Fruit fly (Drosophila melanogaster) whole organism, embryonic: Measurements from ENCODE around the gene Blos4.

Experiments used
- Atf-2 ChIP-seq: fragments of 200-800 bp; sonication (Bioruptor generic); optimal IDR thresholded peaks from 2 replicates; lab custom pipeline; 2016; ENCODE audit warnings: missing biosample characterization, missing genetic modification characterization
- BEAF-32 ChIP-seq: fragments of 200-800 bp; sonication (Bioruptor generic); optimal IDR thresholded peaks from 3 replicates; lab custom pipeline; 2017; ENCODE audit warnings: missing biosample characterization, missing genetic modification characterization, mild to moderate bottlenecking, moderate library complexity, missing genetic modification reagents
- CG11504 ChIP-seq: fragments of 200-800 bp; sonication (Bioruptor generic); optimal IDR thresholded peaks from 3 replicates; lab custom pipeline; 2019; ENCODE audit warnings: missing biosample characterization, mild to moderate bottlenecking, missing genetic modification characterization, moderate library complexity
- CG11695 ChIP-seq: fragments of 200-800 bp; sonication (Bioruptor generic); IDR thresholded peaks from 3 replicates; pipeline ENCODE4 v1.3.6; 2022; ENCODE audit warnings: missing biosample characterization, missing genetic modification characterization
- CG11723 ChIP-seq: fragments of 200-800 bp; sonication (Bioruptor generic); optimal IDR thresholded peaks from 2 replicates; lab custom pipeline; 2017; ENCODE audit warnings: missing biosample characterization, mild to moderate bottlenecking, missing genetic modification characterization
- CG12744 ChIP-seq: fragments of 200-800 bp; sonication (Bioruptor generic); optimal IDR thresholded peaks from 2 replicates; lab custom pipeline; 2016; ENCODE audit warnings: missing biosample characterization, missing genetic modification characterization
- CG12769 ChIP-seq: fragments of 200-800 bp; sonication (Bioruptor generic); optimal IDR thresholded peaks from 2 replicates; lab custom pipeline; 2019; ENCODE audit warnings: missing biosample characterization, mild to moderate bottlenecking, missing genetic modification characterization, moderate library complexity
- CG13123 ChIP-seq: fragments of 200-800 bp; sonication (Bioruptor generic); optimal IDR thresholded peaks from 2 replicates; lab custom pipeline; 2016; ENCODE audit warnings: missing biosample characterization, missing genetic modification characterization
- CG14014 ChIP-seq: fragments of 200-800 bp; sonication (Bioruptor generic); IDR thresholded peaks from 2 replicates; pipeline ENCODE4 v1.3.6; 2022; ENCODE audit warnings: missing biosample characterization, missing genetic modification characterization
- CG15269 ChIP-seq: fragments of 200-800 bp; sonication (Bioruptor generic); optimal IDR thresholded peaks from 2 replicates; lab custom pipeline; 2018; ENCODE audit warnings: missing biosample characterization, mild to moderate bottlenecking, missing genetic modification characterization, moderate library complexity
- CG1602 ChIP-seq: fragments of 200-800 bp; sonication (Bioruptor generic); optimal IDR thresholded peaks from 3 replicates; lab custom pipeline; 2016; ENCODE audit warnings: missing biosample characterization, missing genetic modification characterization
- CG16863 ChIP-seq: fragments of 200-800 bp; sonication (Bioruptor generic); optimal IDR thresholded peaks from 3 replicates; lab custom pipeline; 2016; ENCODE audit warnings: missing biosample characterization, missing genetic modification characterization
- CG17385 ChIP-seq: fragments of 200-800 bp; sonication (Bioruptor generic); optimal IDR thresholded peaks from 3 replicates; lab custom pipeline; 2018; ENCODE audit warnings: missing biosample characterization, mild to moderate bottlenecking, missing genetic modification characterization
- CG18011 ChIP-seq: fragments of 200-800 bp; sonication (Bioruptor generic); optimal IDR thresholded peaks from 2 replicates; lab custom pipeline; 2017; ENCODE audit warnings: missing biosample characterization, missing genetic modification characterization, mild to moderate bottlenecking, moderate library complexity, missing genotype
- CG18476 ChIP-seq: fragments of 200-800 bp; sonication (Bioruptor generic); optimal IDR thresholded peaks from 2 replicates; lab custom pipeline; 2016; ENCODE audit warnings: missing biosample characterization, mild to moderate bottlenecking, missing genetic modification characterization
- CG2199 ChIP-seq: fragments of 200-800 bp; sonication (Bioruptor generic); IDR thresholded peaks from 3 replicates; pipeline ENCODE4 v1.3.6; 2022; ENCODE audit warnings: missing biosample characterization, missing genetic modification characterization
- CG2678 ChIP-seq: fragments of 200-800 bp; sonication (Bioruptor generic); optimal IDR thresholded peaks from 3 replicates; lab custom pipeline; 2019; ENCODE audit warnings: missing biosample characterization, mild to moderate bottlenecking, missing genetic modification characterization, moderate library complexity
- CG2889 ChIP-seq: fragments of 200-800 bp; sonication (Bioruptor generic); IDR thresholded peaks from 3 replicates; pipeline ENCODE4 v1.3.6; 2022; ENCODE audit warnings: missing biosample characterization, missing genetic modification characterization
- CG3163 ChIP-seq: fragments of 200-800 bp; sonication (Bioruptor generic); optimal IDR thresholded peaks from 3 replicates; lab custom pipeline; 2016; ENCODE audit warnings: missing biosample characterization, missing genetic modification characterization
- CG3407 ChIP-seq: fragments of 200-800 bp; sonication (Bioruptor generic); optimal IDR thresholded peaks from 2 replicates; lab custom pipeline; 2018; ENCODE audit warnings: missing biosample characterization, mild to moderate bottlenecking, missing genetic modification characterization
- CG34224 ChIP-seq: fragments of 200-800 bp; sonication (Bioruptor generic); IDR thresholded peaks from 3 replicates; pipeline ENCODE4 v1.3.6; 2022; ENCODE audit warnings: missing biosample characterization, missing genetic modification characterization; ENCODE audit not compliant: partially characterized antibody
- CG6813 ChIP-seq: fragments of 200-800 bp; sonication (Bioruptor generic); optimal IDR thresholded peaks from 2 replicates; lab custom pipeline; 2017; ENCODE audit warnings: missing biosample characterization, missing genetic modification characterization, mild to moderate bottlenecking, moderate library complexity, missing genetic modification reagents
- CG8290 ChIP-seq, 3 experiments: fragments of 200-800 bp; sonication (Bioruptor generic); optimal IDR thresholded peaks; 2 replicates each; lab custom pipeline; 2016 to 2019; ENCODE audit warnings: missing biosample characterization in 3 of 3, missing genetic modification characterization in 3 of 3, mild to moderate bottlenecking in 2 of 3, moderate library complexity in 1 of 3
- CG9797 ChIP-seq: fragments of 200-800 bp; sonication (Bioruptor generic); optimal IDR thresholded peaks from 3 replicates; lab custom pipeline; 2018; ENCODE audit warnings: missing biosample characterization, mild to moderate bottlenecking, missing genetic modification characterization
- CHES-1-like ChIP-seq: fragments of 200-800 bp; sonication (Bioruptor generic); optimal IDR thresholded peaks from 2 replicates; lab custom pipeline; 2016; ENCODE audit warnings: missing biosample characterization, missing genetic modification characterization
- Chrac-16 ChIP-seq: fragments of 200-800 bp; sonication (Bioruptor generic); optimal IDR thresholded peaks from 3 replicates; lab custom pipeline; 2016; ENCODE audit warnings: missing biosample characterization, missing genetic modification characterization
- Deaf1 ChIP-seq: fragments of 200-800 bp; optimal IDR thresholded peaks from 3 replicates; lab custom pipeline; 2019; ENCODE audit warnings: missing biosample characterization, mild to moderate bottlenecking, missing genetic modification characterization, moderate library complexity
- H15 ChIP-seq: fragments of 200-800 bp; sonication (Bioruptor generic); IDR thresholded peaks from 3 replicates; pipeline ENCODE4 v1.3.6; 2022; ENCODE audit warnings: missing biosample characterization, missing genetic modification characterization
- Hey ChIP-seq: fragments of 200-800 bp; sonication (Bioruptor generic); optimal IDR thresholded peaks from 3 replicates; lab custom pipeline; 2018; ENCODE audit warnings: missing biosample characterization, mild to moderate bottlenecking, missing genetic modification characterization
- HmgZ ChIP-seq: fragments of 200-800 bp; sonication (Bioruptor generic); optimal IDR thresholded peaks from 2 replicates; lab custom pipeline; 2018; ENCODE audit warnings: missing biosample characterization, mild to moderate bottlenecking, missing genetic modification characterization
- Hr39 ChIP-seq: fragments of >200 bp; optimal IDR thresholded peaks from 2 replicates; lab custom pipeline; 2017
- Lim3 ChIP-seq: fragments of 200-800 bp; sonication (Bioruptor generic); IDR thresholded peaks from 2 replicates; pipeline ENCODE4 v1.3.6; 2022; ENCODE audit warnings: missing biosample characterization, missing genetic modification characterization
- Oli ChIP-seq: fragments of 200-800 bp; sonication (Bioruptor generic); optimal IDR thresholded peaks from 2 replicates; lab custom pipeline; 2018; ENCODE audit warnings: missing biosample characterization, mild to moderate bottlenecking, missing genetic modification characterization, moderate library complexity
- Rfx ChIP-seq: fragments of 200-800 bp; sonication (Bioruptor generic); IDR thresholded peaks from 2 replicates; pipeline ENCODE4 v1.3.6; 2022; ENCODE audit warnings: missing biosample characterization, missing genetic modification characterization
- Side ChIP-seq: fragments of 200-800 bp; sonication (Bioruptor generic); optimal IDR thresholded peaks from 2 replicates; lab custom pipeline; 2016; ENCODE audit warnings: missing biosample characterization, missing genetic modification characterization
- Sox100B ChIP-seq: fragments of 200-800 bp; sonication (Bioruptor generic); optimal IDR thresholded peaks from 3 replicates; lab custom pipeline; 2018; ENCODE audit warnings: missing biosample characterization, mild to moderate bottlenecking, missing genetic modification characterization
- aop ChIP-seq: fragments of 200-800 bp; sonication (Bioruptor generic); IDR thresholded peaks from 2 replicates; pipeline ENCODE4 v1.3.6; 2022; ENCODE audit warnings: missing biosample characterization, missing genetic modification characterization
- dimm ChIP-seq: fragments of 200-800 bp; sonication (Bioruptor generic); IDR thresholded peaks from 2 replicates; pipeline ENCODE4 v1.3.6; 2022; ENCODE audit warnings: missing biosample characterization, missing genetic modification characterization
- eve ChIP-seq, 2 experiments: fragments of >200 bp; optimal IDR thresholded peaks; 2 replicates each; lab custom pipeline; 2017; ENCODE audit warnings: missing biosample characterization in 2 of 2, missing genetic modification characterization in 2 of 2
- fru ChIP-seq: fragments of >200 bp; optimal IDR thresholded peaks from 2 replicates; lab custom pipeline; 2017
- gro ChIP-seq: fragments of 200-800 bp; sonication (Bioruptor generic); optimal IDR thresholded peaks from 2 replicates; lab custom pipeline; 2016; ENCODE audit warnings: missing biosample characterization, missing genetic modification characterization
- insv ChIP-seq, 2 experiments: fragments of 200-800 bp; sonication (Bioruptor generic); optimal IDR thresholded peaks; 3 replicates each; lab custom pipeline; 2016 to 2018; ENCODE audit warnings: missing biosample characterization in 2 of 2, missing genetic modification characterization in 2 of 2
- kah ChIP-seq: fragments of 200-800 bp; sonication (Bioruptor generic); optimal IDR thresholded peaks from 2 replicates; lab custom pipeline; 2018; ENCODE audit warnings: missing biosample characterization, mild to moderate bottlenecking, missing genetic modification characterization
- kni ChIP-seq: fragments of 200-800 bp; sonication (Bioruptor generic); optimal IDR thresholded peaks from 3 replicates; lab custom pipeline; 2017; ENCODE audit warnings: mild to moderate bottlenecking, missing biosample characterization, missing genetic modification reagents, missing genetic modification characterization
- otp ChIP-seq: fragments of 200-800 bp; sonication (Bioruptor generic); IDR thresholded peaks from 3 replicates; pipeline ENCODE4, ENCODE4 v1.3.6; 2022; ENCODE audit warnings: missing biosample characterization, missing genetic modification characterization
- pum ChIP-seq: fragments of 200-800 bp; sonication (Bioruptor generic); optimal IDR thresholded peaks from 2 replicates; lab custom pipeline; 2016; ENCODE audit warnings: missing biosample characterization, missing genetic modification characterization
- rib ChIP-seq: fragments of 200-800 bp; sonication (Bioruptor generic); IDR thresholded peaks from 2 replicates; pipeline ENCODE4 v1.3.6; 2022; ENCODE audit warnings: missing biosample characterization, missing genetic modification characterization
- seq ChIP-seq: fragments of 200-800 bp; sonication (Bioruptor generic); IDR thresholded peaks from 2 replicates; pipeline ENCODE4 v1.3.6; 2022; ENCODE audit warnings: missing biosample characterization, missing genetic modification characterization
- sisA ChIP-seq: fragments of 200-800 bp; sonication (Bioruptor generic); IDR thresholded peaks from 2 replicates; pipeline ENCODE4 v1.3.6; 2022; ENCODE audit warnings: missing biosample characterization, missing genetic modification characterization
- sr ChIP-seq: fragments of 200-800 bp; sonication (Bioruptor generic); IDR thresholded peaks from 3 replicates; pipeline ENCODE4 v1.3.6; 2022; ENCODE audit warnings: missing biosample characterization, missing genetic modification characterization
- zen ChIP-seq: fragments of 200-800 bp; sonication (Bioruptor generic); optimal IDR thresholded peaks from 3 replicates; lab custom pipeline; 2018; ENCODE audit warnings: missing biosample characterization, mild to moderate bottlenecking, missing genetic modification characterization, moderate library complexity

Gene Blos4

dm6 chr3L:10857515-10858023, 21.3 kb upstream of the Blos4 start (continued):
- TF ChIP-seq CG8290 (GFP tag; optimal IDR thresholded peaks at IDR 0.05; lab: Kevin White, UChicago) (no peak), CG8290 (tag; optimal IDR thresholded peaks at IDR 0.05; lab: Kevin White, UChicago) (peak; percentile 19 to 84), CG12744 (GFP tag; lab: Kevin White, UChicago) (peak; percentile 8), kni (GFP tag; lab: Kevin White, UChicago) (peak; percentile 97), Rfx (GFP tag; lab: Robert Waterston, UW) (peak; percentile 63; the same call in 1 of the 2 replicates), sisA (GFP tag; lab: Robert Waterston, UW) (no peak), fru (no peak), Lim3 (GFP tag; lab: Robert Waterston, UW) (no peak), sr (peak; percentile 70), CG15269 (tag; lab: Kevin White, UChicago) (peak; percentile 55), eve (GFP tag; optimal IDR thresholded peaks at IDR 0.05; lab: Kevin White, UChicago) (no peak), CG14014 (GFP tag; lab: Robert Waterston, UW) (peak; percentile 21; the same call in 1 of the 2 replicates), Sox100B (GFP tag; lab: Kevin White, UChicago) (no peak), CG1602 (GFP tag; lab: Kevin White, UChicago) (no peak), rib (GFP tag; lab: Robert Waterston, UW) (peak; percentile 79), Hr39 (lab: Kevin White, UChicago) (no peak), CG3163 (GFP tag; lab: Kevin White, UChicago) (peak; percentile 29), kah (peak; percentile 43), pum (GFP tag; lab: Kevin White, UChicago) (no peak), HmgZ (tag; lab: Kevin White, UChicago) (peak; percentile 84), CG11723 (GFP tag; lab: Kevin White, UChicago) (no peak), CG17385 (GFP tag; lab: Kevin White, UChicago) (peak; percentile 56), BEAF-32 (GFP tag; lab: Kevin White, UChicago) (no peak), H15 (no peak), CG2199 (GFP tag; lab: Robert Waterston, UW) (peak; percentile 95; the same call in 2 of the 3 replicates), Side (peak; percentile 44), CG2889 (no peak), Oli (tag; lab: Kevin White, UChicago) (no peak), CG12769 (tag; lab: Kevin White, UChicago) (peak; percentile 87), CG18011 (GFP tag; lab: Kevin White, UChicago) (no peak), Atf-2 (GFP tag; lab: Kevin White, UChicago) (peak; percentile 5), CHES-1-like (GFP tag; lab: Kevin White, UChicago) (peak; percentile 7), Chrac-16 (GFP tag; lab: Kevin White, UChicago) (no peak), zen (peak; percentile 32), gro (GFP tag; lab: Kevin White, UChicago) (peak; percentile 32), CG11504 (tag; lab: Kevin White, UChicago) (peak; percentile 62), CG34224 (GFP tag; lab: Robert Waterston, UW) (0 out of 3 replicates have a peak, but pooled peaks have one; percentile 43), aop (GFP tag; lab: Robert Waterston, UW) (peak; percentile 65; the same call in 1 of the 2 replicates), CG13123 (GFP tag; lab: Kevin White, UChicago) (no peak), dimm (no peak), CG16863 (GFP tag; lab: Kevin White, UChicago) (peak; percentile 46), otp (GFP tag; lab: Robert Waterston, UW) (peak; percentile 82), seq (GFP tag; lab: Robert Waterston, UW) (peak; percentile 72), CG2678 (tag; lab: Kevin White, UChicago) (no peak), insv (GFP tag; optimal IDR thresholded peaks at IDR 0.05; lab: Kevin White, UChicago) (no peak), CG3407 (GFP tag; lab: Kevin White, UChicago) (peak; percentile 29), CG18476 (GFP tag; lab: Kevin White, UChicago) (no peak), CG6813 (no peak), CG11695 (peak; percentile 50; the same call in 1 of the 3 replicates), CG9797 (GFP tag; lab: Kevin White, UChicago) (no peak), Deaf1 (tag; lab: Kevin White, UChicago) (peak; percentile 99), Hey (tag; lab: Kevin White, UChicago) (peak; percentile 94)
